Fruit fly (Drosophila melanogaster): ENCODE measurements around the gene Tengl2.

Tengl2 gene

dm6 chr2L:2189100-2189499 lies 50.1 kb downstream of the Tengl2 start:
- TF ChIP-seq noc (tag; optimal IDR thresholded peaks at IDR 0.05): no peak
